Fruit fly (Drosophila melanogaster) whole organism, embryonic: ENCODE results near the gene Rpn9.
A peak's percentile ranks its signal among the peaks of the same experiment; 100 is the strongest.

Source experiments
- ATbp ChIP-seq: fragments of 200-800 bp; sonication (Bioruptor generic); optimal IDR thresholded peaks from 2 replicates; lab custom pipeline; 2017; ENCODE audit warnings: missing biosample characterization, mild to moderate bottlenecking, missing genetic modification characterization, missing genetic modification reagents
- CG1024 ChIP-seq: fragments of 200-800 bp; sonication (Bioruptor generic); IDR thresholded peaks from 2 replicates; pipeline ENCODE4 v1.3.6; 2022; ENCODE audit warnings: missing biosample characterization, missing genetic modification characterization
- CG10274 ChIP-seq: fragments of 200-800 bp; sonication (Bioruptor generic); optimal IDR thresholded peaks from 3 replicates; lab custom pipeline; 2017; ENCODE audit warnings: missing biosample characterization, mild to moderate bottlenecking, missing genetic modification characterization
- CG11696 ChIP-seq: fragments of 200-800 bp; sonication (Bioruptor generic); IDR thresholded peaks from 2 replicates; pipeline ENCODE4 v1.3.6; 2022; ENCODE audit warnings: missing biosample characterization, missing genetic modification characterization
- CG14860 ChIP-seq: fragments of 200-800 bp; sonication (Bioruptor generic); IDR thresholded peaks from 3 replicates; pipeline ENCODE4 v1.3.6; 2022; ENCODE audit warnings: missing biosample characterization, missing genetic modification characterization; ENCODE audit not compliant: partially characterized antibody
- CG15479 ChIP-seq: fragments of 200-800 bp; sonication (Bioruptor generic); optimal IDR thresholded peaks from 3 replicates; lab custom pipeline; 2019; ENCODE audit warnings: missing biosample characterization, mild to moderate bottlenecking, missing genetic modification characterization, moderate library complexity
- CG15696 ChIP-seq: fragments of 200-800 bp; sonication (Bioruptor generic); optimal IDR thresholded peaks from 2 replicates; lab custom pipeline; 2019; ENCODE audit warnings: missing biosample characterization, mild to moderate bottlenecking, missing genetic modification characterization, moderate library complexity
- CG1603 ChIP-seq: fragments of 200-800 bp; sonication (Bioruptor generic); optimal IDR thresholded peaks from 2 replicates; lab custom pipeline; 2019; ENCODE audit warnings: missing biosample characterization, mild to moderate bottlenecking, missing genetic modification characterization, moderate library complexity
- CG1647 ChIP-seq: fragments of 200-800 bp; sonication (Bioruptor generic); optimal IDR thresholded peaks from 3 replicates; lab custom pipeline; 2016; ENCODE audit warnings: missing biosample characterization, missing genetic modification characterization
- CG16813 ChIP-seq: fragments of 200-800 bp; sonication (Bioruptor generic); IDR thresholded peaks from 3 replicates; pipeline ENCODE4 v1.3.6; 2022; ENCODE audit warnings: missing biosample characterization, missing genetic modification characterization; ENCODE audit not compliant: partially characterized antibody
- CG1832 ChIP-seq: fragments of 200-800 bp; sonication (Bioruptor generic); optimal IDR thresholded peaks from 2 replicates; lab custom pipeline; 2017; ENCODE audit warnings: missing biosample characterization, mild to moderate bottlenecking, missing genetic modification characterization, inconsistent platforms
- CG31365 ChIP-seq: fragments of 200-800 bp; sonication (Bioruptor generic); optimal IDR thresholded peaks from 2 replicates; lab custom pipeline; 2018; ENCODE audit warnings: missing biosample characterization, mild to moderate bottlenecking, missing genetic modification characterization
- CG3407 ChIP-seq: fragments of 200-800 bp; sonication (Bioruptor generic); optimal IDR thresholded peaks from 2 replicates; lab custom pipeline; 2018; ENCODE audit warnings: missing biosample characterization, mild to moderate bottlenecking, missing genetic modification characterization
- CG4404 ChIP-seq: fragments of 200-800 bp; sonication (Bioruptor generic); IDR thresholded peaks from 2 replicates; pipeline ENCODE4 v1.3.6; 2022; ENCODE audit warnings: missing biosample characterization, missing genetic modification characterization
- CG6791 ChIP-seq: fragments of 200-800 bp; sonication (Bioruptor generic); IDR thresholded peaks from 3 replicates; pipeline ENCODE4 v1.3.6; 2022; ENCODE audit warnings: missing biosample characterization, missing genetic modification characterization; ENCODE audit not compliant: partially characterized antibody
- CG7357 ChIP-seq: fragments of 200-800 bp; sonication (Bioruptor generic); IDR thresholded peaks from 3 replicates; pipeline ENCODE4 v1.3.6; 2022; ENCODE audit warnings: missing biosample characterization, missing genetic modification characterization
- CG7786 ChIP-seq: fragments of 200-800 bp; sonication (Bioruptor generic); optimal IDR thresholded peaks from 2 replicates; lab custom pipeline; 2016; ENCODE audit warnings: missing biosample characterization, missing genetic modification characterization
- CG8359 ChIP-seq: fragments of 200-800 bp; sonication (Bioruptor generic); optimal IDR thresholded peaks from 2 replicates; lab custom pipeline; 2017; ENCODE audit warnings: missing biosample characterization, mild to moderate bottlenecking, missing genetic modification characterization, borderline replicate concordance
- CG8478 ChIP-seq: fragments of >200 bp; optimal IDR thresholded peaks from 2 replicates; lab custom pipeline; 2018
- CG9609 ChIP-seq: fragments of 200-800 bp; sonication (Bioruptor generic); optimal IDR thresholded peaks from 3 replicates; lab custom pipeline; 2016; ENCODE audit warnings: missing biosample characterization, missing genetic modification characterization
- Dp ChIP-seq: fragments of 200-800 bp; sonication (Bioruptor generic); optimal IDR thresholded peaks from 2 replicates; lab custom pipeline; 2018; ENCODE audit warnings: missing biosample characterization, mild to moderate bottlenecking, missing genetic modification characterization, moderate library complexity
- HmgZ ChIP-seq: fragments of 200-800 bp; sonication (Bioruptor generic); optimal IDR thresholded peaks from 2 replicates; lab custom pipeline; 2018; ENCODE audit warnings: missing biosample characterization, mild to moderate bottlenecking, missing genetic modification characterization
- Hsf ChIP-seq: fragments of 200-800 bp; sonication (Bioruptor generic); optimal IDR thresholded peaks from 3 replicates; lab custom pipeline; 2016; ENCODE audit warnings: missing biosample characterization, missing genetic modification characterization
- Lhr ChIP-seq: fragments of 200-800 bp; sonication (Bioruptor generic); optimal IDR thresholded peaks from 3 replicates; lab custom pipeline; 2017; ENCODE audit warnings: mild to moderate bottlenecking, missing biosample characterization, missing genetic modification reagents, missing genetic modification characterization
- MTF-1 ChIP-seq: fragments of 200-800 bp; sonication (Bioruptor generic); optimal IDR thresholded peaks from 2 replicates; lab custom pipeline; 2018; ENCODE audit warnings: missing biosample characterization, mild to moderate bottlenecking, missing genetic modification characterization, borderline replicate concordance
- Med ChIP-seq: fragments of 200-800 bp; sonication (Bioruptor generic); peaks from one replicate; lab custom pipeline; 2016; ENCODE audit warnings: missing biosample characterization, missing genetic modification characterization, mild to moderate bottlenecking, inconsistent platforms, moderate library complexity
- Optix ChIP-seq: fragments of 200-800 bp; sonication (Bioruptor generic); IDR thresholded peaks from 3 replicates; pipeline ENCODE4 v1.3.6; 2022; ENCODE audit warnings: missing biosample characterization, missing genetic modification characterization
- PHDP ChIP-seq: fragments of 200-800 bp; sonication (Bioruptor generic); optimal IDR thresholded peaks from 3 replicates; lab custom pipeline; 2018; ENCODE audit warnings: missing biosample characterization, mild to moderate bottlenecking, missing genetic modification characterization, moderate library complexity
- Rx ChIP-seq: fragments of 200-800 bp; sonication (Bioruptor generic); IDR thresholded peaks from 2 replicates; pipeline ENCODE4 v1.3.6; 2022; ENCODE audit warnings: missing biosample characterization, missing genetic modification characterization
- Xrp1 ChIP-seq: fragments of 200-800 bp; sonication (Bioruptor generic); IDR thresholded peaks from 2 replicates; pipeline ENCODE4 v1.3.6; 2022; ENCODE audit warnings: missing biosample characterization, missing genetic modification characterization
- al ChIP-seq: fragments of 200-800 bp; sonication (Bioruptor generic); IDR thresholded peaks from 2 replicates; pipeline ENCODE4 v1.3.6; 2022; ENCODE audit warnings: missing biosample characterization, missing genetic modification characterization
- caup ChIP-seq: fragments of 200-800 bp; sonication (Bioruptor generic); optimal IDR thresholded peaks from 3 replicates; lab custom pipeline; 2017; ENCODE audit warnings: missing biosample characterization, mild to moderate bottlenecking, missing genetic modification characterization, moderate library complexity; ENCODE audit not compliant: severe bottlenecking
- hkb ChIP-seq, 2 experiments: fragments of 200-800 bp in 1 of 2; fragments of >200 bp in 1 of 2; sonication (Bioruptor generic) in 1 of 2; IDR thresholded peaks in 1 of 2; optimal IDR thresholded peaks in 1 of 2; 2 replicates each; pipeline versions ENCODE4 v1.3.6 to Lab custom; 2017 to 2022; ENCODE audit warnings: missing biosample characterization in 1 of 2, missing genetic modification characterization in 1 of 2
- jumu ChIP-seq: fragments of 200-800 bp; sonication (Bioruptor generic); optimal IDR thresholded peaks from 3 replicates; lab custom pipeline; 2016; ENCODE audit warnings: missing biosample characterization, missing genetic modification characterization
- nom ChIP-seq: fragments of 200-800 bp; sonication (Bioruptor generic); optimal IDR thresholded peaks from 2 replicates; lab custom pipeline; 2017; ENCODE audit warnings: missing biosample characterization, missing genetic modification characterization, mild to moderate bottlenecking, moderate library complexity, missing genetic modification reagents
- odd ChIP-seq: fragments of 200-800 bp; sonication (Bioruptor generic); optimal IDR thresholded peaks from 2 replicates; lab custom pipeline; 2017; ENCODE audit warnings: missing biosample characterization, mild to moderate bottlenecking, missing genetic modification characterization
- pho ChIP-seq: fragments of 200-800 bp; sonication (Bioruptor generic); optimal IDR thresholded peaks from 2 replicates; lab custom pipeline; 2016; ENCODE audit warnings: missing biosample characterization, missing genetic modification characterization
- prd ChIP-seq, 3 experiments: fragments of >200 bp in 2 of 3; fragments of 200-800 bp in 1 of 3; sonication (Bioruptor generic) in 1 of 3; optimal IDR thresholded peaks in 2 of 3; IDR thresholded peaks in 1 of 3; 2 replicates in 2 of 3; 3 replicates in 1 of 3; pipeline versions ENCODE4 v1.3.6 to Lab custom; 2017 to 2022; ENCODE audit warnings: missing biosample characterization in 1 of 3, missing genetic modification characterization in 1 of 3
- ranshi ChIP-seq: fragments of 200-800 bp; sonication (Bioruptor generic); IDR thresholded peaks from 2 replicates; pipeline ENCODE4 v1.3.6; 2022; ENCODE audit warnings: missing biosample characterization, missing genetic modification characterization
- ro ChIP-seq: fragments of 200-800 bp; sonication (Bioruptor generic); IDR thresholded peaks from 2 replicates; pipeline ENCODE4 v1.3.6; 2022; ENCODE audit warnings: missing biosample characterization, missing genetic modification characterization
- sens ChIP-seq: fragments of 200-800 bp; sonication (Bioruptor generic); peaks from one replicate; lab custom pipeline; 2016; ENCODE audit warnings: missing biosample characterization, missing genetic modification characterization
- sna ChIP-seq: fragments of 200-800 bp; sonication (Bioruptor generic); IDR thresholded peaks from 2 replicates; pipeline ENCODE4 v1.3.6; 2022; ENCODE audit warnings: missing biosample characterization, missing genetic modification characterization; ENCODE audit not compliant: partially characterized antibody
- sob ChIP-seq: fragments of 200-800 bp; sonication (Bioruptor generic); IDR thresholded peaks from 2 replicates; pipeline ENCODE4 v1.3.6; 2022; ENCODE audit warnings: missing biosample characterization, missing genetic modification characterization
- stwl ChIP-seq: fragments of 200-800 bp; sonication (Bioruptor generic); optimal IDR thresholded peaks from 3 replicates; lab custom pipeline; 2018; ENCODE audit warnings: missing biosample characterization, mild to moderate bottlenecking, missing genetic modification characterization, moderate library complexity
- tap ChIP-seq: fragments of 200-800 bp; optimal IDR thresholded peaks from 3 replicates; lab custom pipeline; 2019; ENCODE audit warnings: missing biosample characterization, mild to moderate bottlenecking, missing genetic modification characterization, moderate library complexity
- tll ChIP-seq, 2 experiments: fragments of 200-800 bp in 1 of 2; fragments of >200 bp in 1 of 2; sonication (Bioruptor generic) in 1 of 2; optimal IDR thresholded peaks; 2 replicates each; lab custom pipeline; 2017 to 2019; ENCODE audit warnings: missing biosample characterization in 2 of 2, missing genetic modification characterization in 2 of 2, mild to moderate bottlenecking in 1 of 2, moderate library complexity in 1 of 2
- zen2 ChIP-seq: fragments of 200-800 bp; sonication (Bioruptor generic); IDR thresholded peaks from 3 replicates; pipeline ENCODE4 v1.3.6; 2022; ENCODE audit warnings: missing biosample characterization, missing genetic modification characterization; ENCODE audit not compliant: partially characterized antibody

Gene Rpn9

DNA sequence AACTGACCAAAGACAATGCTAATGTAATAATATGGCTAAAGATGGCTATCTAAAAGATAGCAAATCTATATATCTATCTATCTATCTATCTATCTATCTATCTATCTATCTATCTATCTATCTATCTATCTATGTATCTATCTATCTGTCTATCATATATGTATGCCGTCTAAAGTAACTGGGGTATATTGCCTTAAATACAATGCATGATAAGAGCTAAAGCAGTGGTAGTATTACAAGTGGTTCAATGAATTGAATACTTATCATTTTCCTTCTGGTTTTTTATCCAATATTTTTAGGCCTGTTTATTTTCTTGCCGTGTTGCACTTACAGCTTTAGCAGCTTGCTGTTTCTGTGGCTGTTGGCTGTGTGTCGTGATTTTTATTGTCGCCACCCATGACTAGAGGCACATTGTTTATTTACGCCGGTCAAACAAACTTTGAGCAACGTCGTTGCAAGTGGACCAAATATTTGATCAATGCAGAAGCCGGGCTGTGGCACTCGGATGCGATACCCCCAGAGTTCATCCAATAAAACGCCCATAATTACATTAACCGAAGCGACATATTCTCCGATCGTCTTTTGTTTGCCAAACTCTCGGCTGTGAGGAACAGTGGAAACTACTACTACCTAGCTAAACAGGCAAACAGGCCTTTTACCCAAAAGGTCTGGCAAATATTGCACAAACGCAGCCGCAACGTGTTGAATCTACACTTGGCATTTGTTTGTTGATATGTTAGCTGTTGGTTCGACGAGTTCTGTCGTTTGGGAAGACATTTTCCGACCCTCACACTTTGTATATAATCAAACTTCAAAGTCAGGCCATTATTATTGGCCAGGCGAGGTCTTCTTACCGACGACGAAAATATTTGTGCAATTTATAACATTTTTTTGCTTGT, 4.7 kb upstream of the Rpn9 start:
- TF ChIP-seq ro (GFP tag; lab: Robert Waterston, UW) (no peak), zen2 (GFP tag; lab: Robert Waterston, UW) (no peak), Optix (GFP tag; lab: Robert Waterston, UW) (0 out of 3 replicates have a peak, but pooled peaks have one; percentile 29), CG1647 (GFP tag; lab: Kevin White, UChicago) (no peak), ATbp (peak; percentile 9), Dp (GFP tag; lab: Kevin White, UChicago) (no peak), Med (GFP tag; lab: Kevin White, UChicago) (peak; percentile 57), CG7786 (GFP tag; lab: Kevin White, UChicago) (no peak), nom (GFP tag; lab: Kevin White, UChicago) (peak; percentile 5), CG8359 (GFP tag; lab: Kevin White, UChicago) (peak; percentile 54), CG6791 (GFP tag; lab: Robert Waterston, UW) (no peak), CG3407 (peak; percentile 18), Hsf (GFP tag; lab: Kevin White, UChicago) (no peak), sob (GFP tag; lab: Robert Waterston, UW) (no peak), CG14860 (GFP tag; lab: Robert Waterston, UW) (no peak), CG8478 (lab: Kevin White, UChicago) (no peak), HmgZ (tag; lab: Kevin White, UChicago) (no peak), CG1024 (no peak), PHDP (no peak), al (GFP tag; lab: Robert Waterston, UW) (no peak), pho (no peak), CG4404 (no peak), CG10274 (GFP tag; lab: Kevin White, UChicago) (no peak), hkb (optimal IDR thresholded peaks at IDR 0.05; lab: Kevin White, UChicago) (no peak), hkb (GFP tag; IDR thresholded peaks at IDR 0.05; lab: Robert Waterston, UW) (no peak), CG16813 (GFP tag; lab: Robert Waterston, UW) (no peak), CG15479 (peak; percentile 4), MTF-1 (GFP tag; lab: Kevin White, UChicago) (peak; percentile 6), CG1832 (GFP tag; lab: Kevin White, UChicago) (no peak), Rx (GFP tag; lab: Robert Waterston, UW) (no peak), jumu (no peak), CG15696 (tag; lab: Kevin White, UChicago) (peak; percentile 45), sens (GFP tag; lab: Kevin White, UChicago) (peak; percentile 77), CG11696 (GFP tag; lab: Robert Waterston, UW) (no peak), prd (optimal IDR thresholded peaks at IDR 0.05; lab: Kevin White, UChicago) (no peak), prd (GFP tag; IDR thresholded peaks at IDR 0.05; lab: Robert Waterston, UW) (0 out of 3 replicates have a peak, but pooled peaks have one; percentile 14), CG1603 (tag; lab: Kevin White, UChicago) (peak; percentile 3), caup (no peak), stwl (tag; lab: Kevin White, UChicago) (no peak), odd (GFP tag; lab: Kevin White, UChicago) (no peak), tap (tag; lab: Kevin White, UChicago) (no peak), CG31365 (peak; percentile 10), ranshi (GFP tag; lab: Robert Waterston, UW) (no peak), CG9609 (GFP tag; lab: Kevin White, UChicago) (no peak), CG7357 (no peak), tll (GFP tag; optimal IDR thresholded peaks at IDR 0.05; lab: Kevin White, UChicago) (peak in 1 of 2 experiments; percentile 74), sna (GFP tag; lab: Robert Waterston, UW) (no peak), Lhr (GFP tag; lab: Kevin White, UChicago) (no peak), Xrp1 (no peak)
